Worm (Caenorhabditis elegans) whole organism, L4 larva: Measurements from ENCODE around the gene dod-20.

Source experiments
- F10B5.3 ChIP-seq: sonication (generic microtip); optimal IDR thresholded peaks from 2 replicates; lab custom pipeline; 2016; ENCODE audit warnings: mild to moderate bottlenecking, missing genetic modification characterization, missing compliant biosample characterization
- R02D3.7 ChIP-seq: fragments of 150-350 bp; sonication (generic microtip); optimal IDR thresholded peaks from 3 replicates; lab custom pipeline; 2014; ENCODE audit warnings: missing biosample characterization, missing genetic modification characterization
- T20F7.1 ChIP-seq: fragments of 200-800 bp; sonication (Bioruptor generic); optimal IDR thresholded peaks from 2 replicates; lab custom pipeline; 2018; ENCODE audit warnings: mild to moderate bottlenecking, missing genetic modification characterization, missing compliant biosample characterization
- Y75B8A.6 ChIP-seq: fragments of 200-800 bp; sonication (Bioruptor generic); IDR thresholded peaks from 2 replicates; pipeline ENCODE4 v1.3.6; 2022; ENCODE audit warnings: missing genetic modification reagents, missing genetic modification characterization, missing compliant biosample characterization
- ZK546.5 ChIP-seq, 2 experiments: sonication (generic microtip); optimal IDR thresholded peaks; 2 replicates each; lab custom pipeline; 2017; ENCODE audit warnings: missing biosample characterization in 2 of 2, missing genetic modification characterization in 2 of 2
- aha-1 ChIP-seq: fragments of 150-350 bp; peaks from one replicate; lab custom pipeline; 2014; ENCODE audit warnings: missing biosample characterization, missing genetic modification characterization
- arid-1 ChIP-seq: fragments of 200-800 bp; sonication (Bioruptor generic); conservative IDR thresholded peaks from 2 replicates; pipeline ENCODE4 v1.3.6; 2022; ENCODE audit warnings: missing genetic modification reagents, missing genetic modification characterization, missing compliant biosample characterization
- ceh-62 ChIP-seq: sonication (generic microtip); optimal IDR thresholded peaks from 2 replicates; lab custom pipeline; 2017; ENCODE audit warnings: missing biosample characterization, missing genetic modification characterization
- ctbp-1 ChIP-seq: fragments of 200-800 bp; sonication (Bioruptor generic); IDR thresholded peaks from 2 replicates; pipeline ENCODE4 v1.3.6; 2022; ENCODE audit warnings: missing genetic modification reagents, missing genetic modification characterization, missing compliant biosample characterization
- daf-19 ChIP-seq: fragments of 200-800 bp; sonication (Bioruptor generic); conservative IDR thresholded peaks from 2 replicates; pipeline ENCODE4 v1.3.6; 2022; ENCODE audit warnings: missing genetic modification characterization, missing compliant biosample characterization
- dmd-8 ChIP-seq: fragments of 200-800 bp; sonication (Bioruptor generic); IDR thresholded peaks from 2 replicates; pipeline ENCODE4 v1.3.6; 2022; ENCODE audit warnings: missing genetic modification characterization, missing compliant biosample characterization
- dmd-9 ChIP-seq: fragments of 200-800 bp; sonication (Bioruptor generic); IDR thresholded peaks from 2 replicates; pipeline ENCODE4 v1.3.6; 2022; ENCODE audit warnings: missing genetic modification reagents, missing genetic modification characterization, missing compliant biosample characterization
- dve-1 ChIP-seq: sonication (generic microtip); optimal IDR thresholded peaks from 2 replicates; lab custom pipeline; 2017; ENCODE audit warnings: antibody characterized with exemption, mild to moderate bottlenecking, missing genetic modification characterization, missing compliant biosample characterization; ENCODE audit not compliant: insufficient read depth
- egl-43 ChIP-seq: fragments of 200-800 bp; sonication (Bioruptor generic); IDR thresholded peaks from 2 replicates; pipeline ENCODE4 v1.3.6; 2022; ENCODE audit warnings: missing genetic modification reagents, missing genetic modification characterization, missing compliant biosample characterization
- hlh-30 ChIP-seq: sonication (generic microtip); optimal IDR thresholded peaks from 2 replicates; lab custom pipeline; 2017; ENCODE audit warnings: antibody characterized with exemption, mild to moderate bottlenecking, missing genetic modification characterization, missing compliant biosample characterization; ENCODE audit not compliant: insufficient read depth
- hmg-1.1 ChIP-seq: fragments of 200-800 bp; sonication (Bioruptor generic); IDR thresholded peaks from 2 replicates; pipeline ENCODE4 v1.3.6; 2022; ENCODE audit warnings: missing genetic modification reagents, missing genetic modification characterization, missing compliant biosample characterization
- lim-7 ChIP-seq: fragments of 200-800 bp; sonication (Bioruptor generic); IDR thresholded peaks from 2 replicates; pipeline ENCODE4 v1.3.6; 2022; ENCODE audit warnings: missing genetic modification characterization, missing compliant biosample characterization
- lin-1 ChIP-seq: fragments of 200-800 bp; sonication (Bioruptor generic); IDR thresholded peaks from 2 replicates; pipeline ENCODE4 v1.3.6; 2022; ENCODE audit warnings: missing genetic modification reagents, missing genetic modification characterization, missing compliant biosample characterization
- lin-39 ChIP-seq: fragments of 150-350 bp; optimal IDR thresholded peaks from 2 replicates; lab custom pipeline; 2014; ENCODE audit warnings: missing biosample characterization, missing genetic modification reagents, missing genetic modification characterization
- lsy-2 ChIP-seq, 2 experiments: fragments of 150-350 bp in 1 of 2; sonication (generic microtip) in 1 of 2; optimal IDR thresholded peaks; 2 replicates each; lab custom pipeline; 2014 to 2017; ENCODE audit warnings: missing biosample characterization in 2 of 2, missing genetic modification characterization in 2 of 2
- mdt-29 ChIP-seq: fragments of 200-800 bp; sonication (Bioruptor generic); IDR thresholded peaks from 2 replicates; pipeline ENCODE4 v1.3.6; 2022; ENCODE audit warnings: missing genetic modification reagents, missing genetic modification characterization, missing compliant biosample characterization
- mep-1 ChIP-seq: fragments of 150-350 bp; sonication (generic microtip); optimal IDR thresholded peaks from 3 replicates; lab custom pipeline; 2014; ENCODE audit warnings: missing biosample characterization, missing genetic modification characterization
- nhr-48 ChIP-seq: sonication (generic microtip); optimal IDR thresholded peaks from 2 replicates; lab custom pipeline; 2016; ENCODE audit warnings: mild to moderate bottlenecking, missing genetic modification characterization, missing compliant biosample characterization
- php-3 ChIP-seq: fragments of 200-800 bp; sonication (Bioruptor generic); IDR thresholded peaks from 2 replicates; pipeline ENCODE4 v1.3.6; 2022; ENCODE audit warnings: missing genetic modification reagents, missing genetic modification characterization, missing compliant biosample characterization
- rbr-2 ChIP-seq: sonication (generic microtip); optimal IDR thresholded peaks from 2 replicates; lab custom pipeline; 2016; ENCODE audit warnings: missing genotype, missing genetic modification characterization, missing compliant biosample characterization
- sdz-12 ChIP-seq: fragments of 200-800 bp; sonication (Bioruptor generic); optimal IDR thresholded peaks from 2 replicates; lab custom pipeline; 2018; ENCODE audit warnings: mild to moderate bottlenecking, missing genetic modification characterization, missing compliant biosample characterization
- snpc-4 ChIP-seq: fragments of 150-350 bp; optimal IDR thresholded peaks from 2 replicates; lab custom pipeline; 2014; ENCODE audit warnings: missing biosample characterization, missing genetic modification characterization
- tag-97 ChIP-seq: fragments of 200-800 bp; sonication (Bioruptor generic); IDR thresholded peaks from 2 replicates; pipeline ENCODE4 v1.3.6; 2022; ENCODE audit warnings: missing genetic modification characterization, missing compliant biosample characterization
- tra-1 ChIP-seq: fragments of 200-800 bp; sonication (Bioruptor generic); IDR thresholded peaks from 2 replicates; pipeline ENCODE4 v1.3.6; 2022; ENCODE audit warnings: missing genetic modification reagents, missing genetic modification characterization, missing compliant biosample characterization
- unc-130 ChIP-seq: sonication (generic microtip); optimal IDR thresholded peaks from 2 replicates; lab custom pipeline; 2016; ENCODE audit warnings: missing genetic modification reagents, missing genetic modification characterization, missing compliant biosample characterization
- unc-39 ChIP-seq: sonication (generic microtip); optimal IDR thresholded peaks from 2 replicates; lab custom pipeline; 2017; ENCODE audit warnings: missing biosample characterization, missing genetic modification characterization
- unc-62 ChIP-seq, 3 experiments: fragments of 150-350 bp in 1 of 3; sonication (generic microtip); optimal IDR thresholded peaks in 2 of 3; peaks in 1 of 3; 1 replicate in 1 of 3; 2 replicates in 2 of 3; lab custom pipeline; 2014 to 2017; ENCODE audit warnings: missing biosample characterization in 3 of 3, missing genetic modification characterization in 3 of 3, missing genetic modification reagents in 3 of 3, missing genotype in 1 of 3
- vab-7 ChIP-seq: fragments of 200-800 bp; sonication (Bioruptor generic); IDR thresholded peaks from 2 replicates; pipeline ENCODE4 v1.3.6; 2022; ENCODE audit warnings: missing genetic modification reagents, missing genetic modification characterization, missing compliant biosample characterization
- zfp-3 ChIP-seq: fragments of 200-800 bp; sonication (Bioruptor generic); conservative IDR thresholded peaks from 2 replicates; pipeline ENCODE4 v1.3.6; 2022; ENCODE audit warnings: missing genetic modification reagents, missing genetic modification characterization, missing compliant biosample characterization

dod-20 gene

ce11 chrV:432991-433390, 10.8 kb downstream of the dod-20 start:
- TF ChIP-seq unc-62 (GFP tag; optimal IDR thresholded peaks at IDR 0.05 in 1 of 2; lab: Kevin White, UChicago), result peak in 1 of 2 experiments; percentile 94
- TF ChIP-seq unc-62 (tag; optimal IDR thresholded peaks at IDR 0.05; lab: Kevin White, UChicago), result no peak
- TF ChIP-seq daf-19 (GFP tag; lab: Robert Waterston, UW), result no peak
- no peak for TF ChIP-seq lim-7 (GFP tag; lab: Robert Waterston, UW)

ce11 chrV:433898-434297, 11.7 kb downstream of the dod-20 start, which contains the start of gene B0554.2:
B0554.2 (plus strand) TSS chrV:434198.
- TF ChIP-seq egl-43 (GFP tag; lab: Robert Waterston, UW) (no peak), dve-1 (no peak), lin-39 (tag; lab: Kevin White, UChicago) (no peak), zfp-3 (GFP tag; lab: Robert Waterston, UW) (no peak)

DNA sequence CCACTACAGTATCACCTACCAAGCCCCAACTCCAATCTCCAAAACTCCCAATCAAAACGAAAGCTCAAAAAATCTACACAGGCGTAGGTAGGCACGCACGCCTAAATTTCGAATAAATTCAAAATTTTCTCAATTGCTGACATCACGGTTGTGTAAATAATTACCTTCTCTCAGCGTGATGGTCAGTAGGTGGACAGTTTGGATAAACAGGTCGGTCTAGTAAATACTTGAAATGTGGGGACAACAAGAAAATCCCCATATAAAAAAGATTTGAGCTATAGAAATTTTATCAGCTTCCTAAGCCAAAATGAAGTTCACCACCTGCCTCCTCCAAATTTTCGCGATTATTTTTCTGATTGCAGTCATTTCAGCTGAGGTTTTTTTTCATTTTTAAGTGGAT, 15.9 kb downstream of the dod-20 start, which contains the start of gene B0554.1:
Gene B0554.1 (plus strand): TSS at position 301 of the 400 bp plus-strand sequence.
- no peak for TF ChIP-seq T20F7.1 (GFP tag; lab: Kevin White, UChicago)
- TF ChIP-seq hmg-1.1 (GFP tag; lab: Robert Waterston, UW), result no peak
- no peak for TF ChIP-seq arid-1 (GFP tag; lab: Robert Waterston, UW)
- no peak for TF ChIP-seq mdt-29
- no peak for TF ChIP-seq nhr-48 (tag; lab: Kevin White, UChicago)
- no peak for TF ChIP-seq ctbp-1 (GFP tag; lab: Robert Waterston, UW)
- TF ChIP-seq dmd-8 (GFP tag; lab: Robert Waterston, UW), result no peak
- no peak for TF ChIP-seq unc-130
- TF ChIP-seq R02D3.7 (tag; lab: Kevin White, UChicago), result no peak
- TF ChIP-seq ceh-62 (tag; lab: Kevin White, UChicago), result no peak
- TF ChIP-seq lsy-2 (tag; optimal IDR thresholded peaks at IDR 0.05; lab: Kevin White, UChicago), result no peak
- TF ChIP-seq Y75B8A.6 (GFP tag; lab: Robert Waterston, UW), result no peak
- TF ChIP-seq snpc-4 (tag; lab: Kevin White, UChicago), result no peak
- TF ChIP-seq hlh-30 (tag; lab: Kevin White, UChicago), result no peak

- TF ChIP-seq unc-62 (GFP tag; optimal IDR thresholded peaks at IDR 0.05 in 1 of 2; lab: Kevin White, UChicago), result peak in 1 of 2 experiments; percentile 90
- no peak for TF ChIP-seq unc-62 (tag; optimal IDR thresholded peaks at IDR 0.05; lab: Kevin White, UChicago)
- TF ChIP-seq mep-1 (tag; lab: Kevin White, UChicago), result no peak
- TF ChIP-seq aha-1 (tag; lab: Kevin White, UChicago), result peak; percentile 92
Observed at ce11 chrV:439183-439749, 17.0 kb downstream of the dod-20 start.

DNA sequence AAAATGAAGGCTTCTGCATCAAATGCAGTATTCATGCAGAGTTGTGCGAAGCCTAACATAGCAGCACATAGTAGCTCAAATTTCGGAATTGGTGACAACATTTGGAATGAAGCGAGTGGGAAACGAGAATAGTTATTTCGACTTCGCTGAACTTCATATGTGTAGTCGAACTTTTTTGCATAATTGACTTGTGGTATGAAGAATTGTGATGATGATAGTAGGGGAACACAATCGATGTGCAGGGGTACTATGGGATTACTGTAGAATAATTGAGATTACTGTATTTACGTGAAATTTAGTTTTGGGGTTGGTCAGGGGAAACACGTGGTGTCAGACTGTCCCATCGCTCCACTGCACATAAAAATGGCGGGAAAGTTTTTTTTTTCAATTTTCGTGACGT, 18.7 kb downstream of the dod-20 start, which contains the start of gene B0554.7:
Gene B0554.7 (minus strand): TSS at position 101 of the 400 bp plus-strand sequence.
- TF ChIP-seq aha-1 (tag; lab: Kevin White, UChicago) (peak; percentile 13), F10B5.3 (tag; lab: Kevin White, UChicago) (no peak)

DNA sequence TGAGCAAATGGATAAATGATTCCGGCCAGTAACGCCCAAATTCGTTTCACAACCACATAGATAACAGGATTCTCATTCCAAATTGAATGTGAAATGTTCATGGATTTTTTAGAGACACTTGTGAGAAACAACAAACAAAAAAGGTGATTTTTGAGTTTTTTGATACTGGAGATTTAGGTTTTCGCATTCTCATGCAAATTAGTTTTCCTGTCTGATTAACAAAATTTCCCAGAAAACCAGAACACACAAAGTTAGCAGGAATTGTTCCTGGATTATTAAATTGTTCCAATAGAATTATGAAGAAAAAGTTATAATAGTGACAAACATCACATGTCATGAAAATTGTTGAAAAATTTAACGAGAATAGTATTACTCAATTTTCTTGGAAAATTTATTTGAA, 21.0 kb downstream of the dod-20 start, which contains the start of gene srh-33:
Gene srh-33 (minus strand): TSS at position 101 of the 400 bp plus-strand sequence.
- TF ChIP-seq tag-97 (GFP tag; lab: Robert Waterston, UW) (no peak), tra-1 (GFP tag; lab: Robert Waterston, UW) (no peak), php-3 (GFP tag; lab: Robert Waterston, UW) (no peak), rbr-2 (tag; lab: Kevin White, UChicago) (no peak), R02D3.7 (tag; lab: Kevin White, UChicago) (no peak), ZK546.5 (tag; optimal IDR thresholded peaks at IDR 0.05; lab: Kevin White, UChicago) (no peak), dmd-9 (GFP tag; lab: Robert Waterston, UW) (no peak), unc-39 (tag; lab: Kevin White, UChicago) (no peak), lin-1 (GFP tag; lab: Robert Waterston, UW) (no peak), vab-7 (GFP tag; lab: Robert Waterston, UW) (no peak), sdz-12 (no peak), mdt-29 (no peak)
- TF ChIP-seq, all 104 proteins: peak for 0
